Worm (Caenorhabditis elegans) whole organism, early embryonic: Measurements from ENCODE around the gene rpl-25.1.

Source experiments
- B0310.2 ChIP-seq: sonication (generic microtip); optimal IDR thresholded peaks from 2 replicates; lab custom pipeline; 2016; ENCODE audit warnings: mild to moderate bottlenecking, missing genetic modification characterization, missing compliant biosample characterization
- F13C5.2 ChIP-seq: sonication (generic microtip); optimal IDR thresholded peaks from 2 replicates; lab custom pipeline; 2017; ENCODE audit warnings: mild to moderate bottlenecking, missing genetic modification characterization, inconsistent platforms, missing compliant biosample characterization
- aly-1 ChIP-seq: sonication (generic microtip); optimal IDR thresholded peaks from 2 replicates; lab custom pipeline; 2016; ENCODE audit warnings: missing genetic modification characterization, missing compliant biosample characterization
- ama-1 ChIP-seq: fragments of 150-350 bp; optimal IDR thresholded peaks from 2 replicates; lab custom pipeline; 2014
- ceh-13 ChIP-seq: fragments of 200-800 bp; sonication (Bioruptor generic); optimal IDR thresholded peaks from 2 replicates; lab custom pipeline; 2018; ENCODE audit warnings: mild to moderate bottlenecking, missing genetic modification characterization, missing compliant biosample characterization
- ceh-36 ChIP-seq: sonication (generic microtip); optimal IDR thresholded peaks from 2 replicates; lab custom pipeline; 2016; ENCODE audit warnings: missing genetic modification characterization, inconsistent platforms, missing compliant biosample characterization
- ets-7 ChIP-seq: sonication (generic microtip); optimal IDR thresholded peaks from 2 replicates; lab custom pipeline; 2016; ENCODE audit warnings: missing genotype, missing genetic modification characterization, missing compliant biosample characterization
- flt-1 ChIP-seq: fragments of 200-800 bp; sonication (Bioruptor generic); IDR thresholded peaks from 2 replicates; pipeline ENCODE4 v1.3.6; 2022; ENCODE audit warnings: missing genetic modification characterization, missing compliant biosample characterization
- hmbx-1 ChIP-seq: sonication (generic microtip); optimal IDR thresholded peaks from 2 replicates; lab custom pipeline; 2016; ENCODE audit warnings: mild to moderate bottlenecking, missing genetic modification characterization, missing compliant biosample characterization
- hmg-4 ChIP-seq: fragments of 200-800 bp; sonication (Bioruptor generic); optimal IDR thresholded peaks from 2 replicates; lab custom pipeline; 2018; ENCODE audit warnings: mild to moderate bottlenecking, missing genetic modification characterization, missing compliant biosample characterization
- hnd-1 ChIP-seq: sonication (generic microtip); optimal IDR thresholded peaks from 2 replicates; lab custom pipeline; 2016; ENCODE audit warnings: missing genetic modification characterization, missing compliant biosample characterization
- pes-1 ChIP-seq: fragments of 200-800 bp; sonication (Bioruptor generic); IDR thresholded peaks from 2 replicates; pipeline ENCODE4 v1.3.6; 2022; ENCODE audit warnings: missing genetic modification reagents, missing genetic modification characterization, missing compliant biosample characterization
- scrt-1 ChIP-seq: fragments of 200-800 bp; sonication (Bioruptor generic); IDR thresholded peaks from 2 replicates; pipeline ENCODE4 v1.3.6; 2022; ENCODE audit warnings: missing genetic modification characterization, missing compliant biosample characterization
- sea-1 ChIP-seq: fragments of 200-800 bp; sonication (Bioruptor generic); conservative IDR thresholded peaks from 2 replicates; pipeline ENCODE4 v1.3.6; 2022; ENCODE audit warnings: missing genetic modification characterization, missing compliant biosample characterization
- tbx-11 ChIP-seq: fragments of 200-800 bp; sonication (Bioruptor generic); IDR thresholded peaks from 2 replicates; pipeline ENCODE4 v1.3.6; 2022; ENCODE audit warnings: missing genetic modification characterization, missing compliant biosample characterization
- tbx-37 ChIP-seq: fragments of 200-800 bp; sonication (Bioruptor generic); conservative IDR thresholded peaks from 2 replicates; pipeline ENCODE4 v1.3.6; 2022; ENCODE audit warnings: missing genetic modification reagents, missing genetic modification characterization, missing compliant biosample characterization
- tra-4 ChIP-seq: sonication (generic microtip); optimal IDR thresholded peaks from 2 replicates; lab custom pipeline; 2017; ENCODE audit warnings: missing genetic modification characterization, missing compliant biosample characterization

Gene rpl-25.1

ce11 chrX:4715107-4715506, at the start of gene rpl-25.1:
rpl-25.1 (plus strand) TSS chrX:4715178.
- no peak for TF ChIP-seq aly-1 (tag; lab: Kevin White, UChicago)
- no peak for TF ChIP-seq hnd-1
- no peak for TF ChIP-seq tra-4
- no peak for TF ChIP-seq ceh-13
- no peak for TF ChIP-seq sea-1
- no peak for TF ChIP-seq scrt-1 (GFP tag; lab: Robert Waterston, UW)
- no peak for TF ChIP-seq hmg-4 (GFP tag; lab: Kevin White, UChicago)

ce11 chrX:4667788-4668187, 47.2 kb upstream of the rpl-25.1 start, which contains the start of gene mfsd-12:
mfsd-12 (plus strand) TSS chrX:4668088.
- TF ChIP-seq B0310.2 (tag; lab: Kevin White, UChicago) = no peak
- no peak for TF ChIP-seq ama-1
- TF ChIP-seq tbx-11 (GFP tag; lab: Robert Waterston, UW) = no peak
- no peak for TF ChIP-seq hnd-1
- no peak for TF ChIP-seq tra-4
- no peak for TF ChIP-seq hmbx-1 (tag; lab: Kevin White, UChicago)
- no peak for TF ChIP-seq scrt-1 (GFP tag; lab: Robert Waterston, UW)
- no peak for TF ChIP-seq tbx-37 (GFP tag; lab: Robert Waterston, UW)
- TF ChIP-seq ets-7 (tag; lab: Kevin White, UChicago) = no peak
- TF ChIP-seq aly-1 (tag; lab: Kevin White, UChicago) = no peak
- no peak for TF ChIP-seq pes-1 (GFP tag; lab: Robert Waterston, UW)
- TF ChIP-seq ceh-36 (tag; lab: Kevin White, UChicago) = no peak
- no peak for TF ChIP-seq hmg-4 (GFP tag; lab: Kevin White, UChicago)
- TF ChIP-seq ceh-13 = no peak
- TF ChIP-seq sea-1 = no peak
- no peak for TF ChIP-seq flt-1
- TF ChIP-seq F13C5.2 (tag; lab: Kevin White, UChicago) = no peak

ce11 chrX:4671837-4672236, 43.1 kb upstream of the rpl-25.1 start:
- TF ChIP-seq ceh-36 (tag; lab: Kevin White, UChicago) (no peak), F13C5.2 (tag; lab: Kevin White, UChicago) (no peak), ets-7 (tag; lab: Kevin White, UChicago) (no peak), B0310.2 (tag; lab: Kevin White, UChicago) (no peak), hmg-4 (GFP tag; lab: Kevin White, UChicago) (no peak), aly-1 (tag; lab: Kevin White, UChicago) (no peak), scrt-1 (GFP tag; lab: Robert Waterston, UW) (no peak), pes-1 (GFP tag; lab: Robert Waterston, UW) (no peak), hmbx-1 (tag; lab: Kevin White, UChicago) (no peak), ama-1 (no peak), flt-1 (no peak), tbx-11 (GFP tag; lab: Robert Waterston, UW) (no peak), ceh-13 (no peak), tbx-37 (GFP tag; lab: Robert Waterston, UW) (no peak), hnd-1 (no peak), tra-4 (no peak), sea-1 (no peak)

ce11 chrX:4673165-4673756, 41.7 kb upstream of the rpl-25.1 start, which contains the start of gene tmem-135:
tmem-135 (plus strand) TSS chrX:4673706.
- TF ChIP-seq ceh-13 = no peak
- TF ChIP-seq aly-1 (tag; lab: Kevin White, UChicago) = no peak
- no peak for TF ChIP-seq tbx-37 (GFP tag; lab: Robert Waterston, UW)
- TF ChIP-seq scrt-1 (GFP tag; lab: Robert Waterston, UW) = no peak
- TF ChIP-seq pes-1 (GFP tag; lab: Robert Waterston, UW) = no peak
- no peak for TF ChIP-seq hmg-4 (GFP tag; lab: Kevin White, UChicago)
- no peak for TF ChIP-seq hmbx-1 (tag; lab: Kevin White, UChicago)
- TF ChIP-seq tra-4 = no peak
- no peak for TF ChIP-seq tbx-11 (GFP tag; lab: Robert Waterston, UW)
- no peak for TF ChIP-seq ceh-36 (tag; lab: Kevin White, UChicago)
- TF ChIP-seq ama-1 = no peak
- TF ChIP-seq sea-1 = no peak
- no peak for TF ChIP-seq F13C5.2 (tag; lab: Kevin White, UChicago)
- no peak for TF ChIP-seq hnd-1
- TF ChIP-seq flt-1 = no peak
- no peak for TF ChIP-seq B0310.2 (tag; lab: Kevin White, UChicago)
- TF ChIP-seq ets-7 (tag; lab: Kevin White, UChicago) = no peak

- TF ChIP-seq ceh-36 (tag; lab: Kevin White, UChicago) (no peak), hmbx-1 (tag; lab: Kevin White, UChicago) (no peak), pes-1 (GFP tag; lab: Robert Waterston, UW) (no peak), tbx-11 (GFP tag; lab: Robert Waterston, UW) (no peak), ama-1 (no peak), aly-1 (tag; lab: Kevin White, UChicago) (no peak), B0310.2 (tag; lab: Kevin White, UChicago) (no peak), sea-1 (no peak), hmg-4 (GFP tag; lab: Kevin White, UChicago) (no peak), tbx-37 (GFP tag; lab: Robert Waterston, UW) (no peak), ceh-13 (no peak), tra-4 (no peak)
Measured at ce11 chrX:4676702-4677101, 38.3 kb upstream of the rpl-25.1 start.

ce11 chrX:4678029-4678428, 36.9 kb upstream of the rpl-25.1 start, which contains the start of gene flp-11:
flp-11 (minus strand) TSS chrX:4678129.
- no peak for TF ChIP-seq ceh-13
- TF ChIP-seq ceh-36 (tag; lab: Kevin White, UChicago) = no peak
- TF ChIP-seq flt-1 = no peak
- TF ChIP-seq ama-1 = no peak
- no peak for TF ChIP-seq hmg-4 (GFP tag; lab: Kevin White, UChicago)
- TF ChIP-seq hmbx-1 (tag; lab: Kevin White, UChicago) = no peak
- no peak for TF ChIP-seq sea-1
- no peak for TF ChIP-seq tra-4
- no peak for TF ChIP-seq tbx-37 (GFP tag; lab: Robert Waterston, UW)
- TF ChIP-seq ets-7 (tag; lab: Kevin White, UChicago) = no peak

- no peak for TF ChIP-seq sea-1
- no peak for TF ChIP-seq aly-1 (tag; lab: Kevin White, UChicago)
- TF ChIP-seq ama-1 = no peak
Measured at ce11 chrX:4682616-4683015, 32.4 kb upstream of the rpl-25.1 start, which contains the start of gene K02G10.15. K02G10.15 (minus strand) TSS chrX:4682716.
